Fruit fly (Drosophila melanogaster) whole organism, adult: ENCODE data around the gene kibra.

Experiments used
- CG11617 ChIP-seq: fragments of 200-800 bp; sonication (Bioruptor generic); optimal IDR thresholded peaks from 2 replicates; lab custom pipeline; 2017; ENCODE audit warnings: mild to moderate bottlenecking, missing biosample characterization, missing genetic modification reagents, missing genetic modification characterization
- CG12768 ChIP-seq: fragments of 200-800 bp; sonication (Bioruptor generic); optimal IDR thresholded peaks from 2 replicates; lab custom pipeline; 2017; ENCODE audit warnings: missing biosample characterization, missing genetic modification characterization, mild to moderate bottlenecking, moderate library complexity, missing genetic modification reagents
- CG14711 ChIP-seq: fragments of 200-800 bp; sonication (Bioruptor generic); optimal IDR thresholded peaks from 2 replicates; lab custom pipeline; 2018; ENCODE audit warnings: missing biosample characterization, mild to moderate bottlenecking, missing genetic modification characterization, moderate library complexity
- CG1620 ChIP-seq: fragments of 200-800 bp; sonication (Bioruptor generic); optimal IDR thresholded peaks from 2 replicates; lab custom pipeline; 2016; ENCODE audit warnings: missing biosample characterization, missing genetic modification characterization
- CG33017 ChIP-seq: fragments of 200-800 bp; sonication (Bioruptor generic); optimal IDR thresholded peaks from 2 replicates; lab custom pipeline; 2018; ENCODE audit warnings: missing biosample characterization, mild to moderate bottlenecking, missing genetic modification characterization, moderate library complexity
- CG5204 ChIP-seq: fragments of 200-800 bp; sonication (Bioruptor generic); optimal IDR thresholded peaks from 2 replicates; lab custom pipeline; 2016; ENCODE audit warnings: missing biosample characterization, missing genetic modification characterization
- CG7045 ChIP-seq: fragments of 200-800 bp; sonication (Bioruptor generic); optimal IDR thresholded peaks from 2 replicates; lab custom pipeline; 2017; ENCODE audit warnings: missing biosample characterization, mild to moderate bottlenecking, missing genetic modification characterization
- CG7101 ChIP-seq: fragments of 200-800 bp; sonication (Bioruptor generic); optimal IDR thresholded peaks from 2 replicates; lab custom pipeline; 2018; ENCODE audit warnings: missing biosample characterization, mild to moderate bottlenecking, missing genetic modification characterization, moderate library complexity
- Clk ChIP-seq: fragments of 200-800 bp; sonication (Bioruptor generic); optimal IDR thresholded peaks from 2 replicates; lab custom pipeline; 2017; ENCODE audit warnings: missing biosample characterization, missing genetic modification characterization
- Crg-1 ChIP-seq: fragments of 200-800 bp; sonication (Bioruptor generic); optimal IDR thresholded peaks from 2 replicates; lab custom pipeline; 2016; ENCODE audit warnings: missing biosample characterization, missing genetic modification characterization
- Hr96 ChIP-seq: fragments of 200-800 bp; sonication (Bioruptor generic); optimal IDR thresholded peaks from 2 replicates; lab custom pipeline; 2016; ENCODE audit warnings: missing biosample characterization, missing genetic modification characterization
- Mnt ChIP-seq: fragments of 200-800 bp; sonication (Bioruptor generic); optimal IDR thresholded peaks from 2 replicates; lab custom pipeline; 2016; ENCODE audit warnings: missing biosample characterization, mild to moderate bottlenecking, missing genetic modification characterization
- bab1 ChIP-seq: fragments of 200-800 bp; sonication (Bioruptor generic); optimal IDR thresholded peaks from 3 replicates; lab custom pipeline; 2019; ENCODE audit warnings: missing biosample characterization, mild to moderate bottlenecking, missing genetic modification characterization, moderate library complexity
- cic ChIP-seq: fragments of 200-800 bp; sonication (Bioruptor generic); optimal IDR thresholded peaks from 2 replicates; lab custom pipeline; 2017; ENCODE audit warnings: missing biosample characterization, mild to moderate bottlenecking, missing genetic modification characterization, moderate library complexity
- cnc ChIP-seq, 2 experiments: fragments of >200 bp; optimal IDR thresholded peaks; 2 replicates each; lab custom pipeline; 2017
- kay ChIP-seq: fragments of 200-800 bp; sonication (Bioruptor generic); peaks from one replicate; lab custom pipeline; 2016; ENCODE audit warnings: missing biosample characterization, missing genetic modification characterization, borderline replicate concordance
- ovo ChIP-seq: fragments of 200-800 bp; sonication (Bioruptor generic); optimal IDR thresholded peaks from 2 replicates; lab custom pipeline; 2016; ENCODE audit warnings: missing biosample characterization, missing genetic modification characterization
- pad ChIP-seq: fragments of 200-800 bp; sonication (Bioruptor generic); optimal IDR thresholded peaks from 3 replicates; lab custom pipeline; 2017; ENCODE audit warnings: missing biosample characterization, missing genetic modification characterization, mild to moderate bottlenecking, moderate library complexity, missing genetic modification reagents
- tj ChIP-seq: fragments of 200-800 bp; sonication (Bioruptor generic); optimal IDR thresholded peaks from 3 replicates; lab custom pipeline; 2017; ENCODE audit warnings: missing biosample characterization, mild to moderate bottlenecking, missing genetic modification characterization, moderate library complexity
- toe ChIP-seq: fragments of 200-800 bp; sonication (Bioruptor generic); optimal IDR thresholded peaks from 2 replicates; lab custom pipeline; 2016; ENCODE audit warnings: missing biosample characterization, missing genetic modification characterization

kibra gene

dm6 chr3R:14737894-14738860 is 14.1 kb upstream of the kibra start:
- TF ChIP-seq bab1 (GFP tag; lab: Kevin White, UChicago) (peak; percentile 94), ovo (GFP tag; lab: Kevin White, UChicago) (peak; percentile 13), cnc (optimal IDR thresholded peaks at IDR 0.05; lab: Kevin White, UChicago) (no peak), CG11617 (GFP tag; lab: Kevin White, UChicago) (peak; percentile 31), CG33017 (tag; lab: Kevin White, UChicago) (peak; percentile 41), kay (GFP tag; lab: Kevin White, UChicago) (peak; percentile 84), Crg-1 (GFP tag; lab: Kevin White, UChicago) (peak; percentile 11), pad (peak; percentile 66), CG5204 (GFP tag; lab: Kevin White, UChicago) (no peak), CG14711 (tag; lab: Kevin White, UChicago) (peak; percentile 77), CG1620 (GFP tag; lab: Kevin White, UChicago) (no peak), CG12768 (GFP tag; lab: Kevin White, UChicago) (no peak), tj (GFP tag; lab: Kevin White, UChicago) (peak; percentile 20), CG7101 (peak; percentile 83)

DNA sequence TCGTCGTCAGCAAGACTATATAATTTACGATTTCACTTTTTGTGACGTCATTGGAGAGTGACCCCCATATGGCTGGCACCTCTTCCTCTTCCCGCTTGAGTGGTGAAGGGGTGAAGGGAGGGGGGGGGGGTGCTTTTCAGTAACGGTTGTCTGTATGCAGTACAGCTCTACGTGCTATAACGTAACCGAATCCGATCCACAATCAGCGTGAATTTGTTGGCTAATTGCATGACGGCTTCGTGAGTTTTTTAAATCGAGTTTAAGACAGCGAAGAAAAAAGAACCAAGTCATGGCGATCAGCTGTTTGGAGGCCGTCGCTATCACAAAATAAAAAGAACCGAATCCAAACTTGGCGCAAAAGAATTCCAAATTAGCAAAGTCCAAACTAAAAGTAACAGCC is 12.6 kb upstream of the kibra start:
- TF ChIP-seq cic (GFP tag; lab: Kevin White, UChicago) (peak; percentile 26), Clk (GFP tag; lab: Kevin White, UChicago) (no peak), CG5204 (GFP tag; lab: Kevin White, UChicago) (no peak), pad (no peak), tj (GFP tag; lab: Kevin White, UChicago) (peak; percentile 60), ovo (GFP tag; lab: Kevin White, UChicago) (peak; percentile 62), Crg-1 (GFP tag; lab: Kevin White, UChicago) (no peak), cnc (optimal IDR thresholded peaks at IDR 0.05; lab: Kevin White, UChicago) (peak in 1 of 2 experiments; percentile 61), CG1620 (GFP tag; lab: Kevin White, UChicago) (no peak), CG14711 (tag; lab: Kevin White, UChicago) (no peak), Hr96 (GFP tag; lab: Kevin White, UChicago) (no peak), toe (GFP tag; lab: Kevin White, UChicago) (no peak), CG11617 (GFP tag; lab: Kevin White, UChicago) (no peak), Mnt (no peak), bab1 (GFP tag; lab: Kevin White, UChicago) (peak; percentile 74), CG33017 (tag; lab: Kevin White, UChicago) (no peak), CG7101 (no peak)

DNA sequence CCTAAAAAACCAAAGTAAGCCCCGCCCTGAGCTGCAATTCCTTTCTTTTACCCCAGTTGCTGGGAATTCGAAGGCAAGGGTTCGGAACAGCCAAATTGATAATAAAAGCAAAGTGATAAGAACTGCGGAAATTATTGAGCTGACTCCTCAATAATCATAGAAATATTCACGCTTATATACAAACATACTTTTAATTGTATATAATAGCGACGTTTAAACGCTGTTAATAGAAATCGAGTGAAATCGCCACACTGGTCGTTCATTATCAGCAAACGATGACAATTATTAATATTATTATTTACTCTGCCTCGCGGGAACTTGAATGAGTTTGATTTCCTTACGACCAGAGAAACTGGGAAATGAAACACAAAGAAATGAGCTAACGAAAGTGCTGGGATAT is 11.9 kb upstream of the kibra start:
- TF ChIP-seq cic (GFP tag; lab: Kevin White, UChicago) (peak; percentile 56), CG7101 (no peak), Crg-1 (GFP tag; lab: Kevin White, UChicago) (no peak), CG7045 (no peak), CG14711 (tag; lab: Kevin White, UChicago) (no peak), bab1 (GFP tag; lab: Kevin White, UChicago) (no peak), CG12768 (GFP tag; lab: Kevin White, UChicago) (no peak), toe (GFP tag; lab: Kevin White, UChicago) (no peak), Hr96 (GFP tag; lab: Kevin White, UChicago) (no peak), CG33017 (tag; lab: Kevin White, UChicago) (no peak), CG5204 (GFP tag; lab: Kevin White, UChicago) (no peak), CG11617 (GFP tag; lab: Kevin White, UChicago) (no peak), CG1620 (GFP tag; lab: Kevin White, UChicago) (no peak), Mnt (no peak), tj (GFP tag; lab: Kevin White, UChicago) (peak; percentile 1), kay (GFP tag; lab: Kevin White, UChicago) (peak; percentile 84), pad (no peak)

DNA sequence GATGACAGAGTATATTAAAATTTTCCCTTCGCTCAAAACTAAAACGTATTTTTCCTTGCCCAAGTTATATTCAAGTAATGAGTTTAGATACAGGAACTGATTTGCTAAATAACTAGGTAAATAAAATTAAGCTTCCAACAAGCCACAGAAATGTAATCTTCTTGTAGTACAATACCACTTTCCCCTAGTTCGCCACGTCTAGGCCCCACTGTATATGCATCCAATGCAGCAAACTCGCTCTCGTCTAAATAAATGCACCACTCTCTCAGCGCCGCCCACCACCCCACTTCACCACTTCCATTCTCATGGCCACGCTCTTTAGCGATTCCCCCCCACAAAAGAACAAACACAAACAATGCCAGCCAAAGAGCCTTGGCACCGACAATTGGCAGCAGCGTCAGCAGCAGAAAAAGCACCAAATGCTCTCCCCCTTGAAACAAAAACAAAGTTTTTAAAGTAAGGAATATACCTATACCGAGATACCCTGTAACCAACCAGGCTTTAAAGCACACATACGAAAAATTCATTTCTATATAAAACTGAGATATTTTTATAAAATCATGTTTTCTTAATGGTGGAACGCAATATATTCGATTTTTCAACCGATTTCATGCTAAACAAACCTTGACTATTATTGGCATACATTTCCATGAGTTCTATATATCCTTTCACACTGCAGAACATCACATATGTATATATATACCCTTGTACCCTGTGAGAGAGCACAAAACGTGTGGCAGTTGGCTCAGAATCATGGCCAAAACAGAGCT is 10.7 kb upstream of the kibra start:
- TF ChIP-seq CG11617 (GFP tag; lab: Kevin White, UChicago) (peak; percentile 63), CG7045 (peak; percentile 26), CG7101 (no peak), cic (GFP tag; lab: Kevin White, UChicago) (no peak), Hr96 (GFP tag; lab: Kevin White, UChicago) (peak; percentile 16), cnc (optimal IDR thresholded peaks at IDR 0.05; lab: Kevin White, UChicago) (no peak), Crg-1 (GFP tag; lab: Kevin White, UChicago) (peak; percentile 69), kay (GFP tag; lab: Kevin White, UChicago) (peak; percentile 51), CG12768 (GFP tag; lab: Kevin White, UChicago) (peak; percentile 52), ovo (GFP tag; lab: Kevin White, UChicago) (no peak), CG14711 (tag; lab: Kevin White, UChicago) (no peak), CG5204 (GFP tag; lab: Kevin White, UChicago) (no peak), bab1 (GFP tag; lab: Kevin White, UChicago) (no peak), toe (GFP tag; lab: Kevin White, UChicago) (peak; percentile 23), pad (peak; percentile 35), Mnt (no peak), CG33017 (tag; lab: Kevin White, UChicago) (no peak), tj (GFP tag; lab: Kevin White, UChicago) (peak; percentile 36), CG1620 (GFP tag; lab: Kevin White, UChicago) (peak; percentile 15), Clk (GFP tag; lab: Kevin White, UChicago) (no peak)
